Worm (Caenorhabditis elegans) whole organism, L2 larva: ENCODE measurements around the gene BE10.3.

Experiments
- R02D3.7 ChIP-seq: fragments of 150-350 bp; optimal IDR thresholded peaks from 2 replicates; lab custom pipeline; 2014; ENCODE audit warnings: missing biosample characterization, missing genetic modification characterization
- Y55F3AM.14 ChIP-seq: fragments of 200-800 bp; sonication (Bioruptor generic); optimal IDR thresholded peaks from 2 replicates; lab custom pipeline; 2018; ENCODE audit warnings: mild to moderate bottlenecking, missing genetic modification characterization, missing compliant biosample characterization
- ZK546.5 ChIP-seq: sonication (generic microtip); optimal IDR thresholded peaks from 2 replicates; lab custom pipeline; 2017; ENCODE audit warnings: missing biosample characterization, missing genetic modification characterization
- alr-1 ChIP-seq: fragments of 150-350 bp; optimal IDR thresholded peaks from 2 replicates; lab custom pipeline; 2014; ENCODE audit warnings: missing biosample characterization, missing genetic modification characterization
- ama-1 ChIP-seq: fragments of 150-350 bp; optimal IDR thresholded peaks from 2 replicates; lab custom pipeline; 2018; ENCODE audit warnings: inconsistent platforms
- blmp-1 ChIP-seq: sonication (generic microtip); optimal IDR thresholded peaks from 2 replicates; lab custom pipeline; 2017; ENCODE audit warnings: missing genetic modification characterization, mild to moderate bottlenecking, missing compliant biosample characterization, antibody characterized with exemption, moderate library complexity; ENCODE audit not compliant: insufficient read depth
- ceh-16 ChIP-seq: fragments of 150-350 bp; optimal IDR thresholded peaks from 2 replicates; lab custom pipeline; 2014; ENCODE audit warnings: missing biosample characterization, missing genetic modification characterization
- crh-2 ChIP-seq: sonication (generic microtip); optimal IDR thresholded peaks from 2 replicates; lab custom pipeline; 2017; ENCODE audit warnings: missing biosample characterization, missing genetic modification characterization
- dmd-4 ChIP-seq: sonication (generic microtip); optimal IDR thresholded peaks from 2 replicates; lab custom pipeline; 2017; ENCODE audit warnings: missing biosample characterization, missing genetic modification characterization
- fos-1 ChIP-seq: fragments of 150-350 bp; optimal IDR thresholded peaks from 2 replicates; lab custom pipeline; 2014; ENCODE audit warnings: missing biosample characterization, missing genetic modification characterization
- gmeb-1 ChIP-seq: fragments of 150-350 bp; optimal IDR thresholded peaks from 2 replicates; lab custom pipeline; 2014; ENCODE audit warnings: missing biosample characterization, missing genetic modification characterization
- lin-11 ChIP-seq: fragments of 150-350 bp; sonication (generic microtip); optimal IDR thresholded peaks from 2 replicates; lab custom pipeline; 2014; ENCODE audit warnings: missing biosample characterization, missing genetic modification characterization, inconsistent platforms, mixed read lengths
- lin-13 ChIP-seq: fragments of 150-350 bp; optimal IDR thresholded peaks from 2 replicates; lab custom pipeline; 2014; ENCODE audit warnings: missing biosample characterization, missing genetic modification reagents, missing genetic modification characterization
- lin-39 ChIP-seq: fragments of 150-350 bp; optimal IDR thresholded peaks from 2 replicates; lab custom pipeline; 2014; ENCODE audit warnings: missing biosample characterization, missing genetic modification reagents, missing genetic modification characterization
- mab-5 ChIP-seq: fragments of 150-350 bp; optimal IDR thresholded peaks from 2 replicates; lab custom pipeline; 2014; ENCODE audit warnings: missing biosample characterization, missing genetic modification characterization
- mbf-1 ChIP-seq: sonication (generic microtip); optimal IDR thresholded peaks from 2 replicates; lab custom pipeline; 2017; ENCODE audit warnings: missing biosample characterization, missing genetic modification characterization
- mdl-1 ChIP-seq, 2 experiments: fragments of 150-350 bp in 1 of 2; sonication (generic microtip) in 1 of 2; optimal IDR thresholded peaks; 2 replicates each; lab custom pipeline; 2017; ENCODE audit warnings: missing biosample characterization in 2 of 2, missing genetic modification characterization in 2 of 2
- nhr-21 ChIP-seq: fragments of 150-350 bp; optimal IDR thresholded peaks from 2 replicates; lab custom pipeline; 2014; ENCODE audit warnings: missing biosample characterization, missing genetic modification characterization
- nhr-237 ChIP-seq: fragments of 150-350 bp; optimal IDR thresholded peaks from 2 replicates; lab custom pipeline; 2014; ENCODE audit warnings: missing biosample characterization, missing genetic modification characterization
- nhr-25 ChIP-seq: fragments of 150-350 bp; sonication (generic microtip); optimal IDR thresholded peaks from 3 replicates; lab custom pipeline; 2014; ENCODE audit warnings: missing biosample characterization, missing genetic modification characterization
- nhr-6 ChIP-seq: fragments of 150-350 bp; optimal IDR thresholded peaks from 2 replicates; lab custom pipeline; 2014; ENCODE audit warnings: missing biosample characterization, missing genetic modification characterization
- nhr-77 ChIP-seq: fragments of 150-350 bp; optimal IDR thresholded peaks from 2 replicates; lab custom pipeline; 2014; ENCODE audit warnings: missing biosample characterization, missing genetic modification characterization
- peb-1 ChIP-seq: fragments of 150-350 bp; optimal IDR thresholded peaks from 2 replicates; lab custom pipeline; 2014; ENCODE audit warnings: missing biosample characterization, missing genetic modification characterization
- sem-4 ChIP-seq: fragments of 150-350 bp; optimal IDR thresholded peaks from 2 replicates; lab custom pipeline; 2014; ENCODE audit warnings: missing biosample characterization, missing genetic modification reagents, missing genetic modification characterization
- skn-1 ChIP-seq: sonication (generic microtip); optimal IDR thresholded peaks from 2 replicates; lab custom pipeline; 2017; ENCODE audit warnings: missing biosample characterization, missing genetic modification characterization
- sma-3 ChIP-seq: sonication (generic microtip); optimal IDR thresholded peaks from 2 replicates; lab custom pipeline; 2016; ENCODE audit warnings: missing genetic modification reagents, missing genetic modification characterization, missing compliant biosample characterization
- sma-9 ChIP-seq, 2 experiments: fragments of 150-350 bp in 1 of 2; sonication (generic microtip) in 1 of 2; optimal IDR thresholded peaks; 2 replicates each; lab custom pipeline; 2014 to 2016; ENCODE audit warnings: missing genetic modification characterization in 2 of 2, mild to moderate bottlenecking in 1 of 2, missing biosample characterization in 1 of 2, missing compliant biosample characterization in 1 of 2, missing genetic modification reagents in 1 of 2, moderate library complexity in 1 of 2
- unc-39 ChIP-seq: fragments of 150-350 bp; optimal IDR thresholded peaks from 2 replicates; lab custom pipeline; 2014; ENCODE audit warnings: missing biosample characterization, missing genetic modification characterization
- unc-55 ChIP-seq: fragments of 150-350 bp; sonication (generic microtip); optimal IDR thresholded peaks from 3 replicates; lab custom pipeline; 2014; ENCODE audit warnings: missing biosample characterization, missing genetic modification reagents, missing genetic modification characterization
- unc-62 ChIP-seq: fragments of 150-350 bp; optimal IDR thresholded peaks from 2 replicates; lab custom pipeline; 2014; ENCODE audit warnings: missing biosample characterization, missing genetic modification reagents, missing genetic modification characterization
- ztf-11 ChIP-seq: sonication (generic microtip); optimal IDR thresholded peaks from 2 replicates; lab custom pipeline; 2017; ENCODE audit warnings: missing biosample characterization, missing genetic modification characterization
- ztf-4 ChIP-seq: fragments of 150-350 bp; optimal IDR thresholded peaks from 2 replicates; lab custom pipeline; 2014; ENCODE audit warnings: missing biosample characterization, missing genetic modification characterization

BE10.3 gene

DNA sequence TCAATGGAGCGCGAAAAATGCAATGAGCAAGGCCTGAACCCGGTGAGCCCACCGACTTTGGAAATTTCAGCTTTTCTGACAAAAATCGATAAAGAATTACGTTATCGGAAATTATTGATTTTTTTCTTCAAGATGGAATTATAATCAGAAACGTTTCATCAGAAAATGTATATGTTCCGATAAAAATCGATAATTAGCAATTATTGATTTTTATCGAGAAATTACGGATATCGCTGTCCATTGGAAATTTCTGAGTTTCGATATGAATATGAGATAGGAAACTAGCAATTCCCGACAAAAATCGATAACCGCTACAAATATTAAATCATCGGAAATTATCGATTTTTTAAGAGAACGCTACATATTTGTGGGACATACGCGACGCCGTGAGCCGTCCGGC is 13.6 kb upstream of the BE10.3 start:
- TF ChIP-seq ceh-16 (tag; lab: Kevin White, UChicago) (no peak), ZK546.5 (tag; lab: Kevin White, UChicago) (no peak), blmp-1 (tag; lab: Kevin White, UChicago) (no peak), alr-1 (no peak), unc-62 (GFP tag; lab: Kevin White, UChicago) (no peak), ztf-4 (tag; lab: Kevin White, UChicago) (no peak), lin-11 (tag; lab: Kevin White, UChicago) (no peak), mab-5 (tag; lab: Kevin White, UChicago) (no peak), nhr-25 (no peak)

ce11 chrIII:12798469-12798868 is 9.4 kb upstream of the BE10.3 start, which contains the start of gene agmo-1:
Gene agmo-1, minus strand, starts transcription at chrIII:12798569.
- TF ChIP-seq sem-4 (tag; lab: Kevin White, UChicago) (no peak), mab-5 (tag; lab: Kevin White, UChicago) (no peak), crh-2 (no peak), gmeb-1 (tag; lab: Kevin White, UChicago) (no peak), R02D3.7 (tag; lab: Kevin White, UChicago) (no peak), skn-1 (tag; lab: Kevin White, UChicago) (no peak), sma-9 (GFP tag; optimal IDR thresholded peaks at IDR 0.05; lab: Kevin White, UChicago) (no peak), sma-9 (tag; optimal IDR thresholded peaks at IDR 0.05; lab: Kevin White, UChicago) (no peak), nhr-77 (tag; lab: Kevin White, UChicago) (no peak)

ce11 chrIII:12800529-12800928 is 7.3 kb upstream of the BE10.3 start:
- TF ChIP-seq sem-4 (tag; lab: Kevin White, UChicago) (peak; percentile 56), fos-1 (tag; lab: Kevin White, UChicago) (peak; percentile 47), ceh-16 (tag; lab: Kevin White, UChicago) (peak; percentile 58), sma-3 (GFP tag; lab: Kevin White, UChicago) (no peak), nhr-25 (peak; percentile 18), blmp-1 (tag; lab: Kevin White, UChicago) (peak; percentile 93), Y55F3AM.14 (no peak)

ce11 chrIII:12806712-12807111 is 1.1 kb upstream of the BE10.3 start, which contains the start of gene BE10.5:
Gene BE10.5, minus strand, starts transcription at chrIII:12806812.
- TF ChIP-seq dmd-4 (tag; lab: Kevin White, UChicago) (no peak), nhr-21 (tag; lab: Kevin White, UChicago) (no peak), lin-13 (GFP tag; lab: Kevin White, UChicago) (no peak), R02D3.7 (tag; lab: Kevin White, UChicago) (no peak), ZK546.5 (tag; lab: Kevin White, UChicago) (no peak), ztf-11 (tag; lab: Kevin White, UChicago) (no peak), lin-11 (tag; lab: Kevin White, UChicago) (no peak), unc-55 (GFP tag; lab: Kevin White, UChicago) (no peak), unc-39 (tag; lab: Kevin White, UChicago) (no peak), peb-1 (tag; lab: Kevin White, UChicago) (no peak), mdl-1 (tag; optimal IDR thresholded peaks at IDR 0.05; lab: Kevin White, UChicago) (no peak), lin-39 (tag; lab: Kevin White, UChicago) (no peak), mbf-1 (tag; lab: Kevin White, UChicago) (no peak), nhr-6 (tag; lab: Kevin White, UChicago) (no peak), nhr-237 (no peak), ztf-4 (tag; lab: Kevin White, UChicago) (no peak), nhr-77 (tag; lab: Kevin White, UChicago) (no peak), sem-4 (tag; lab: Kevin White, UChicago) (no peak), alr-1 (no peak), ama-1 (no peak)

ce11 chrIII:12813193-12813592 is 5.4 kb downstream of the BE10.3 start, which contains the start of gene BE10.4:
Gene BE10.4, plus strand, starts transcription at chrIII:12813493.
- no peak for TF ChIP-seq gmeb-1 (tag; lab: Kevin White, UChicago)
- TF ChIP-seq R02D3.7 (tag; lab: Kevin White, UChicago) = no peak
- no peak for TF ChIP-seq unc-39 (tag; lab: Kevin White, UChicago)
- no peak for TF ChIP-seq lin-11 (tag; lab: Kevin White, UChicago)
- no peak for TF ChIP-seq dmd-4 (tag; lab: Kevin White, UChicago)
